Fruit fly (Drosophila melanogaster) whole organism, embryonic: ENCODE measurements around the gene Ms.

Experiments
- ATbp ChIP-seq: fragments of 200-800 bp; sonication (Bioruptor generic); optimal IDR thresholded peaks from 2 replicates; lab custom pipeline; 2017; ENCODE audit warnings: missing biosample characterization, mild to moderate bottlenecking, missing genetic modification characterization, missing genetic modification reagents
- Aef1 ChIP-seq: fragments of 200-800 bp; sonication (Bioruptor generic); IDR thresholded peaks from 3 replicates; pipeline ENCODE4 v1.3.6; 2022; ENCODE audit warnings: missing biosample characterization, missing genetic modification characterization
- Atf-2 ChIP-seq: fragments of 200-800 bp; sonication (Bioruptor generic); optimal IDR thresholded peaks from 2 replicates; lab custom pipeline; 2016; ENCODE audit warnings: missing biosample characterization, missing genetic modification characterization
- Atf6 ChIP-seq: fragments of 200-800 bp; sonication (Bioruptor generic); IDR thresholded peaks from 2 replicates; pipeline ENCODE4 v1.3.6; 2022; ENCODE audit warnings: missing biosample characterization, missing genetic modification characterization
- B-H2 ChIP-seq: fragments of 200-800 bp; sonication (Bioruptor generic); optimal IDR thresholded peaks from 2 replicates; lab custom pipeline; 2018; ENCODE audit warnings: missing biosample characterization, mild to moderate bottlenecking, missing genetic modification characterization
- CG12659 ChIP-seq: fragments of 200-800 bp; sonication (Bioruptor generic); optimal IDR thresholded peaks from 3 replicates; lab custom pipeline; 2017; ENCODE audit warnings: mild to moderate bottlenecking, missing biosample characterization, missing genetic modification reagents, missing genetic modification characterization
- CG14441 ChIP-seq: fragments of 200-800 bp; sonication (Bioruptor generic); IDR thresholded peaks from 2 replicates; pipeline ENCODE4 v1.3.6; 2022; ENCODE audit warnings: missing biosample characterization, missing genetic modification characterization
- CG15479 ChIP-seq: fragments of 200-800 bp; sonication (Bioruptor generic); optimal IDR thresholded peaks from 3 replicates; lab custom pipeline; 2019; ENCODE audit warnings: missing biosample characterization, mild to moderate bottlenecking, missing genetic modification characterization, moderate library complexity
- CG16779 ChIP-seq: fragments of 200-800 bp; sonication (Bioruptor generic); IDR thresholded peaks from 2 replicates; pipeline ENCODE4 v1.3.6; 2022; ENCODE audit warnings: missing biosample characterization, missing genetic modification characterization
- CG16863 ChIP-seq: fragments of 200-800 bp; sonication (Bioruptor generic); optimal IDR thresholded peaks from 3 replicates; lab custom pipeline; 2016; ENCODE audit warnings: missing biosample characterization, missing genetic modification characterization
- CG18262 ChIP-seq: fragments of 200-800 bp; optimal IDR thresholded peaks from 3 replicates; lab custom pipeline; 2019; ENCODE audit warnings: missing biosample characterization, mild to moderate bottlenecking, missing genetic modification characterization, moderate library complexity
- CG30020 ChIP-seq: fragments of 200-800 bp; optimal IDR thresholded peaks from 2 replicates; lab custom pipeline; 2019; ENCODE audit warnings: missing biosample characterization, mild to moderate bottlenecking, missing genetic modification characterization, moderate library complexity
- CG32772 ChIP-seq: fragments of 200-800 bp; sonication (Bioruptor generic); IDR thresholded peaks from 2 replicates; pipeline ENCODE4 v1.3.6; 2022; ENCODE audit warnings: missing biosample characterization, missing genetic modification characterization
- CG3838 ChIP-seq: fragments of 200-800 bp; sonication (Bioruptor generic); optimal IDR thresholded peaks from 3 replicates; lab custom pipeline; 2016; ENCODE audit warnings: missing biosample characterization, missing genetic modification characterization
- CG6654 ChIP-seq: fragments of 200-800 bp; sonication (Bioruptor generic); optimal IDR thresholded peaks from 2 replicates; lab custom pipeline; 2017; ENCODE audit warnings: missing biosample characterization, mild to moderate bottlenecking, missing genetic modification characterization
- CG6683 ChIP-seq: fragments of 200-800 bp; sonication (Bioruptor generic); optimal IDR thresholded peaks from 2 replicates; lab custom pipeline; 2017; ENCODE audit warnings: missing biosample characterization, mild to moderate bottlenecking, missing genetic modification characterization, missing genetic modification reagents
- CG7357 ChIP-seq: fragments of 200-800 bp; sonication (Bioruptor generic); IDR thresholded peaks from 3 replicates; pipeline ENCODE4 v1.3.6; 2022; ENCODE audit warnings: missing biosample characterization, missing genetic modification characterization
- CG7786 ChIP-seq: fragments of 200-800 bp; sonication (Bioruptor generic); optimal IDR thresholded peaks from 2 replicates; lab custom pipeline; 2016; ENCODE audit warnings: missing biosample characterization, missing genetic modification characterization
- CG8290 ChIP-seq, 3 experiments: fragments of 200-800 bp; sonication (Bioruptor generic); optimal IDR thresholded peaks; 2 replicates each; lab custom pipeline; 2016 to 2019; ENCODE audit warnings: missing biosample characterization in 3 of 3, missing genetic modification characterization in 3 of 3, mild to moderate bottlenecking in 2 of 3, moderate library complexity in 1 of 3
- CG9215 ChIP-seq: fragments of 200-800 bp; sonication (Bioruptor generic); IDR thresholded peaks from 2 replicates; pipeline ENCODE4 v1.3.6; 2022; ENCODE audit warnings: missing biosample characterization, missing genetic modification characterization
- Deaf1 ChIP-seq: fragments of 200-800 bp; optimal IDR thresholded peaks from 3 replicates; lab custom pipeline; 2019; ENCODE audit warnings: missing biosample characterization, mild to moderate bottlenecking, missing genetic modification characterization, moderate library complexity
- Dip3 ChIP-seq: fragments of 200-800 bp; sonication (Bioruptor generic); optimal IDR thresholded peaks from 3 replicates; lab custom pipeline; 2016; ENCODE audit warnings: missing biosample characterization, missing genetic modification characterization
- Doc3 ChIP-seq: fragments of 200-800 bp; sonication (Bioruptor generic); IDR thresholded peaks from 3 replicates; pipeline ENCODE4 v1.3.6; 2022; ENCODE audit warnings: missing biosample characterization, missing genetic modification characterization; ENCODE audit not compliant: partially characterized antibody
- HmgD ChIP-seq: fragments of 200-800 bp; sonication (Bioruptor generic); optimal IDR thresholded peaks from 3 replicates; lab custom pipeline; 2016; ENCODE audit warnings: missing biosample characterization, missing genetic modification characterization
- Hr39 ChIP-seq: fragments of >200 bp; optimal IDR thresholded peaks from 2 replicates; lab custom pipeline; 2017
- Max ChIP-seq: fragments of 200-800 bp; sonication (Bioruptor generic); optimal IDR thresholded peaks from 2 replicates; lab custom pipeline; 2016; ENCODE audit warnings: missing biosample characterization, mild to moderate bottlenecking, missing genetic modification characterization
- NC2β ChIP-seq: fragments of 200-800 bp; sonication (Bioruptor generic); optimal IDR thresholded peaks from 2 replicates; lab custom pipeline; 2016; ENCODE audit warnings: missing biosample characterization, missing genetic modification characterization
- Oaz ChIP-seq: fragments of 200-800 bp; sonication (Bioruptor generic); IDR thresholded peaks from 2 replicates; pipeline ENCODE4 v1.3.6; 2022; ENCODE audit warnings: missing biosample characterization, missing genetic modification characterization
- Opbp ChIP-seq: fragments of 200-800 bp; sonication (Bioruptor generic); IDR thresholded peaks from 3 replicates; pipeline ENCODE4 v1.3.6; 2022; ENCODE audit warnings: missing biosample characterization, missing genetic modification characterization; ENCODE audit not compliant: partially characterized antibody
- Rx ChIP-seq: fragments of 200-800 bp; sonication (Bioruptor generic); IDR thresholded peaks from 2 replicates; pipeline ENCODE4 v1.3.6; 2022; ENCODE audit warnings: missing biosample characterization, missing genetic modification characterization
- Stat92E ChIP-seq, 3 experiments: fragments of >200 bp in 2 of 3; fragments of 200-800 bp in 1 of 3; sonication (Bioruptor generic) in 1 of 3; optimal IDR thresholded peaks; 2 replicates each; lab custom pipeline; 2017 to 2019; ENCODE audit warnings: missing biosample characterization in 3 of 3, missing genetic modification characterization in 3 of 3, mild to moderate bottlenecking in 1 of 3, moderate library complexity in 1 of 3
- YL-1 ChIP-seq: fragments of 200-800 bp; sonication (Bioruptor generic); optimal IDR thresholded peaks from 3 replicates; lab custom pipeline; 2017; ENCODE audit warnings: missing biosample characterization, mild to moderate bottlenecking, missing genetic modification characterization
- cad ChIP-seq: fragments of >200 bp; optimal IDR thresholded peaks from 2 replicates; lab custom pipeline; 2017; ENCODE audit warnings: missing biosample characterization, missing genetic modification characterization
- cg ChIP-seq: fragments of 200-800 bp; sonication (Bioruptor generic); optimal IDR thresholded peaks from 3 replicates; lab custom pipeline; 2019; ENCODE audit warnings: missing biosample characterization, mild to moderate bottlenecking, missing genetic modification characterization, moderate library complexity
- crol ChIP-seq: fragments of 200-800 bp; sonication (Bioruptor generic); IDR thresholded peaks from 2 replicates; pipeline ENCODE4 v1.3.6; 2022; ENCODE audit warnings: missing biosample characterization, missing genetic modification characterization
- ems ChIP-seq: fragments of 200-800 bp; sonication (Bioruptor generic); optimal IDR thresholded peaks from 3 replicates; lab custom pipeline; 2016; ENCODE audit warnings: missing biosample characterization, missing genetic modification characterization
- fru ChIP-seq: fragments of >200 bp; optimal IDR thresholded peaks from 2 replicates; lab custom pipeline; 2017
- gfzf ChIP-seq: fragments of 200-800 bp; sonication (Bioruptor generic); optimal IDR thresholded peaks from 2 replicates; lab custom pipeline; 2016; ENCODE audit warnings: missing biosample characterization, mild to moderate bottlenecking, missing genetic modification characterization, moderate library complexity
- gro ChIP-seq: fragments of 200-800 bp; sonication (Bioruptor generic); optimal IDR thresholded peaks from 2 replicates; lab custom pipeline; 2016; ENCODE audit warnings: missing biosample characterization, missing genetic modification characterization
- gsb ChIP-seq: fragments of 200-800 bp; sonication (Bioruptor generic); IDR thresholded peaks from 2 replicates; pipeline ENCODE4 v1.3.6; 2022; ENCODE audit warnings: missing biosample characterization, missing genetic modification characterization
- lola ChIP-seq, 3 experiments: fragments of >200 bp in 2 of 3; fragments of 200-800 bp in 1 of 3; sonication (Bioruptor generic) in 1 of 3; optimal IDR thresholded peaks; 2 replicates each; lab custom pipeline; 2017 to 2019; ENCODE audit warnings: missing biosample characterization in 3 of 3, missing genetic modification characterization in 3 of 3, mild to moderate bottlenecking in 1 of 3, moderate library complexity in 1 of 3
- nom ChIP-seq: fragments of 200-800 bp; sonication (Bioruptor generic); optimal IDR thresholded peaks from 2 replicates; lab custom pipeline; 2017; ENCODE audit warnings: missing biosample characterization, missing genetic modification characterization, mild to moderate bottlenecking, moderate library complexity, missing genetic modification reagents
- peb ChIP-seq: fragments of 200-800 bp; sonication (Bioruptor generic); IDR thresholded peaks from 2 replicates; pipeline ENCODE4 v1.3.6; 2022; ENCODE audit warnings: missing biosample characterization, missing genetic modification characterization
- repo ChIP-seq: fragments of 200-800 bp; sonication (Bioruptor generic); optimal IDR thresholded peaks from 2 replicates; lab custom pipeline; 2016; ENCODE audit warnings: missing biosample characterization, missing genetic modification characterization
- row ChIP-seq: fragments of 200-800 bp; sonication (Bioruptor generic); IDR thresholded peaks from 3 replicates; pipeline ENCODE4 v1.3.6; 2022; ENCODE audit warnings: missing biosample characterization, missing genetic modification characterization
- sens-2 ChIP-seq: fragments of 200-800 bp; sonication (Bioruptor generic); IDR thresholded peaks from 2 replicates; pipeline ENCODE4 v1.3.6; 2022; ENCODE audit warnings: missing biosample characterization, missing genetic modification characterization
- sisA ChIP-seq: fragments of 200-800 bp; sonication (Bioruptor generic); IDR thresholded peaks from 2 replicates; pipeline ENCODE4 v1.3.6; 2022; ENCODE audit warnings: missing biosample characterization, missing genetic modification characterization
- sug ChIP-seq: fragments of 200-800 bp; optimal IDR thresholded peaks from 2 replicates; lab custom pipeline; 2019; ENCODE audit warnings: missing biosample characterization, mild to moderate bottlenecking, missing genetic modification characterization, moderate library complexity
- tio ChIP-seq: fragments of 200-800 bp; sonication (Bioruptor generic); optimal IDR thresholded peaks from 2 replicates; lab custom pipeline; 2017; ENCODE audit warnings: missing biosample characterization, missing genetic modification characterization, inconsistent platforms
- toy ChIP-seq: fragments of 200-800 bp; sonication (Bioruptor generic); IDR thresholded peaks from 2 replicates; pipeline ENCODE4 v1.3.6; 2022; ENCODE audit warnings: missing biosample characterization, missing genetic modification characterization

Ms gene

DNA sequence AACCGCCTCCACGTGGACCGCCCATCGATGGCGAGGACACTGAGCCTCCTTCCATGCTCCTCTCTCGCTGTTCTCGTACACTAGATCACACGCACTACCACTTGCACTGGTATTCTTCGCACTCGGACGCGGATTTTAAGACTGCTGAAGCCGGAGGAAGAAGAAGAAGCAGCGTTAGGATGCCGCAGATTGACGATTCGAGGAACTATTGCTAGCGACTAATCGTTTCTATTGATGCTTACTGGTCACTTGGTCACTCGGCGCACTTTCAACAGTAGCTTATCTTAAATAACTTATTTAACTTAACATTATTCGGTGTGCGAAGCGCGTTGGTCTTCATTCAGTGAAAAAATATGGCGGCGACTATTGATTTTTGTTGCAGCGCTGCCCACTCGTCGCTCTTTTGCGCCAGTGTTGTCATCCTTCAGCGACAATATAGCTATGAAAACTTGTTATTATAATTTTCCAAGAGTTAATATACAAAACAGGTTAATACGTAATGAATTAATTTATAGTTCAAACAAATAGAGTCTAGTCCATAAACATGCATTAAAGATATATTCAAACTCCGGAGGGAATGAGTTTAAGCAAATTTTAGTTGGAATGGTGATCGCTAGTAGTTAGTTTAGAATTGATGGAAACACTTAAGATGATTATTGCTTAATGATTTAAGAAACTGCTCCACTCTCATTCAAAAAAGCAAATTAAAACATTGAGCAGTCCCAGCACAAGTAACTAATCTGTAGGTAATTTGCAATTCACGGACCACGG, 7.3 kb downstream of the Ms start, which contains the start of the genes CG5746 and CG6454 (continued):
- TF ChIP-seq Opbp, result no peak
- no peak for TF ChIP-seq peb (GFP tag; lab: Robert Waterston, UW)
- peak; percentile 39 for TF ChIP-seq Max (GFP tag; lab: Kevin White, UChicago)
- TF ChIP-seq CG16779 (GFP tag; lab: Robert Waterston, UW), result no peak
- peak; percentile 40 for TF ChIP-seq ems (GFP tag; lab: Kevin White, UChicago)
- TF ChIP-seq CG14441 (GFP tag; lab: Robert Waterston, UW), result no peak
- TF ChIP-seq cad, result no peak
- TF ChIP-seq gfzf (GFP tag; lab: Kevin White, UChicago), result peak; percentile 76
- peak; percentile 53 for TF ChIP-seq gro (GFP tag; lab: Kevin White, UChicago)
- peak; percentile 31; the same call in 1 of the 2 replicates for TF ChIP-seq Rx (GFP tag; lab: Robert Waterston, UW)
- TF ChIP-seq Stat92E (GFP tag; optimal IDR thresholded peaks at IDR 0.05; lab: Kevin White, UChicago), result no peak
- peak; percentile 26; the same call in 1 of the 2 replicates for TF ChIP-seq sisA (GFP tag; lab: Robert Waterston, UW)
- no peak for TF ChIP-seq ATbp (GFP tag; lab: Kevin White, UChicago)
- TF ChIP-seq CG16863 (GFP tag; lab: Kevin White, UChicago), result peak; percentile 56
- no peak for TF ChIP-seq Hr39 (lab: Kevin White, UChicago)
- no peak for TF ChIP-seq cg
- no peak for TF ChIP-seq nom
- TF ChIP-seq sug (tag; lab: Kevin White, UChicago), result no peak
- TF ChIP-seq crol (GFP tag; lab: Robert Waterston, UW), result no peak
- no peak for TF ChIP-seq Atf6
- TF ChIP-seq NC2β (GFP tag; lab: Kevin White, UChicago), result peak; percentile 16
- TF ChIP-seq Aef1 (GFP tag; lab: Robert Waterston, UW), result peak; percentile 50; the same call in 2 of the 3 replicates
- TF ChIP-seq toy (GFP tag; lab: Robert Waterston, UW), result no peak
- peak; percentile 89 for TF ChIP-seq YL-1 (GFP tag; lab: Kevin White, UChicago)
- no peak for TF ChIP-seq tio (GFP tag; lab: Kevin White, UChicago)
- TF ChIP-seq CG32772 (GFP tag; lab: Robert Waterston, UW), result no peak; the same call in 1 of the 2 replicates
- TF ChIP-seq CG12659 (GFP tag; lab: Kevin White, UChicago), result peak; percentile 83
- TF ChIP-seq Dip3 (GFP tag; lab: Kevin White, UChicago), result peak; percentile 71
- peak; percentile 51 for TF ChIP-seq Atf-2 (GFP tag; lab: Kevin White, UChicago)
- no peak for TF ChIP-seq CG6683 (GFP tag; lab: Kevin White, UChicago)
- no peak for TF ChIP-seq HmgD
- no peak for TF ChIP-seq B-H2
- TF ChIP-seq sens-2 (GFP tag; lab: Robert Waterston, UW), result no peak
- TF ChIP-seq gsb, result no peak
- no peak for TF ChIP-seq fru (lab: Kevin White, UChicago)
- no peak for TF ChIP-seq CG15479
- TF ChIP-seq repo, result no peak
- peak; percentile 38 for TF ChIP-seq CG8290 (GFP tag; optimal IDR thresholded peaks at IDR 0.05; lab: Kevin White, UChicago)
- no peak for TF ChIP-seq CG8290 (tag; optimal IDR thresholded peaks at IDR 0.05; lab: Kevin White, UChicago)
- peak; percentile 60 for TF ChIP-seq CG7786 (GFP tag; lab: Kevin White, UChicago)
- TF ChIP-seq CG30020 (tag; lab: Kevin White, UChicago), result peak; percentile 69
- no peak for TF ChIP-seq CG18262 (tag; lab: Kevin White, UChicago)
- no peak for TF ChIP-seq Deaf1
- TF ChIP-seq lola (GFP tag; optimal IDR thresholded peaks at IDR 0.05; lab: Kevin White, UChicago), result peak in 1 of 3 experiments; percentile 62
- no peak for TF ChIP-seq CG7357
- peak; percentile 76 for TF ChIP-seq row (GFP tag; lab: Robert Waterston, UW)
- TF ChIP-seq CG9215 (GFP tag; lab: Robert Waterston, UW), result peak; percentile 54
- TF ChIP-seq Oaz, result no peak
- no peak for TF ChIP-seq CG6654 (GFP tag; lab: Kevin White, UChicago)
- TF ChIP-seq Doc3 (GFP tag; lab: Robert Waterston, UW), result no peak
- no peak for TF ChIP-seq CG3838 (GFP tag; lab: Kevin White, UChicago)
